Fruit fly (Drosophila melanogaster) whole organism, embryonic: ENCODE measurements around the gene Dif.

Experiments
- Atf6 ChIP-seq: fragments of 200-800 bp; sonication (Bioruptor generic); IDR thresholded peaks from 2 replicates; pipeline ENCODE4 v1.3.6; 2022; ENCODE audit warnings: missing biosample characterization, missing genetic modification characterization
- CG10274 ChIP-seq: fragments of 200-800 bp; sonication (Bioruptor generic); optimal IDR thresholded peaks from 3 replicates; lab custom pipeline; 2017; ENCODE audit warnings: missing biosample characterization, mild to moderate bottlenecking, missing genetic modification characterization
- CG11398 ChIP-seq: fragments of 200-800 bp; sonication (Bioruptor generic); optimal IDR thresholded peaks from 2 replicates; lab custom pipeline; 2016; ENCODE audit warnings: missing biosample characterization, missing genetic modification characterization
- CG11695 ChIP-seq: fragments of 200-800 bp; sonication (Bioruptor generic); IDR thresholded peaks from 3 replicates; pipeline ENCODE4 v1.3.6; 2022; ENCODE audit warnings: missing biosample characterization, missing genetic modification characterization
- CG12942 ChIP-seq: fragments of 200-800 bp; sonication (Bioruptor generic); optimal IDR thresholded peaks from 3 replicates; lab custom pipeline; 2016; ENCODE audit warnings: missing biosample characterization, missing genetic modification characterization
- CG13624 ChIP-seq: fragments of 200-800 bp; sonication (Bioruptor generic); optimal IDR thresholded peaks from 2 replicates; lab custom pipeline; 2016; ENCODE audit warnings: missing biosample characterization, missing genetic modification characterization
- CG1603 ChIP-seq: fragments of 200-800 bp; sonication (Bioruptor generic); optimal IDR thresholded peaks from 2 replicates; lab custom pipeline; 2019; ENCODE audit warnings: missing biosample characterization, mild to moderate bottlenecking, missing genetic modification characterization, moderate library complexity
- CG16863 ChIP-seq: fragments of 200-800 bp; sonication (Bioruptor generic); optimal IDR thresholded peaks from 3 replicates; lab custom pipeline; 2016; ENCODE audit warnings: missing biosample characterization, missing genetic modification characterization
- CG17568 ChIP-seq: fragments of 200-800 bp; sonication (Bioruptor generic); optimal IDR thresholded peaks from 2 replicates; lab custom pipeline; 2018; ENCODE audit warnings: missing biosample characterization, mild to moderate bottlenecking, missing genetic modification characterization, moderate library complexity
- CG17912 ChIP-seq: fragments of 200-800 bp; sonication (Bioruptor generic); optimal IDR thresholded peaks from 2 replicates; lab custom pipeline; 2018; ENCODE audit warnings: missing biosample characterization, mild to moderate bottlenecking, missing genetic modification characterization
- CG18764 ChIP-seq: fragments of 200-800 bp; sonication (Bioruptor generic); optimal IDR thresholded peaks from 3 replicates; lab custom pipeline; 2016; ENCODE audit warnings: missing biosample characterization, missing genetic modification characterization
- CG32532 ChIP-seq: fragments of 200-800 bp; sonication (Bioruptor generic); IDR thresholded peaks from 2 replicates; pipeline ENCODE4 v1.3.6; 2022; ENCODE audit warnings: missing biosample characterization, missing genetic modification characterization
- CG34224 ChIP-seq: fragments of 200-800 bp; sonication (Bioruptor generic); IDR thresholded peaks from 3 replicates; pipeline ENCODE4 v1.3.6; 2022; ENCODE audit warnings: missing biosample characterization, missing genetic modification characterization; ENCODE audit not compliant: partially characterized antibody
- CG6689 ChIP-seq: fragments of 200-800 bp; sonication (Bioruptor generic); IDR thresholded peaks from 2 replicates; pipeline ENCODE4 v1.3.6; 2022; ENCODE audit warnings: missing biosample characterization, missing genetic modification characterization
- CG6765 ChIP-seq: fragments of 200-800 bp; sonication (Bioruptor generic); optimal IDR thresholded peaks from 3 replicates; lab custom pipeline; 2017; ENCODE audit warnings: missing biosample characterization, mild to moderate bottlenecking, missing genetic modification characterization
- CG7556 ChIP-seq: fragments of 200-800 bp; sonication (Bioruptor generic); optimal IDR thresholded peaks from 2 replicates; lab custom pipeline; 2017; ENCODE audit warnings: missing biosample characterization, mild to moderate bottlenecking, missing genetic modification characterization
- CG7963 ChIP-seq: fragments of 200-800 bp; sonication (Bioruptor generic); IDR thresholded peaks from 3 replicates; pipeline ENCODE4 v1.3.6; 2022; ENCODE audit warnings: missing biosample characterization, missing genetic modification characterization; ENCODE audit not compliant: partially characterized antibody
- CG9609 ChIP-seq: fragments of 200-800 bp; sonication (Bioruptor generic); optimal IDR thresholded peaks from 3 replicates; lab custom pipeline; 2016; ENCODE audit warnings: missing biosample characterization, missing genetic modification characterization
- CG9727 ChIP-seq: fragments of 200-800 bp; sonication (Bioruptor generic); optimal IDR thresholded peaks from 3 replicates; lab custom pipeline; 2017; ENCODE audit warnings: missing biosample characterization, mild to moderate bottlenecking, missing genetic modification characterization
- CG9932 ChIP-seq: fragments of 200-800 bp; sonication (Bioruptor generic); IDR thresholded peaks from 2 replicates; pipeline ENCODE4 v1.3.6; 2022; ENCODE audit warnings: missing biosample characterization, missing genetic modification characterization
- CHES-1-like ChIP-seq: fragments of 200-800 bp; sonication (Bioruptor generic); optimal IDR thresholded peaks from 2 replicates; lab custom pipeline; 2016; ENCODE audit warnings: missing biosample characterization, missing genetic modification characterization
- D19B ChIP-seq: fragments of 200-800 bp; sonication (Bioruptor generic); optimal IDR thresholded peaks from 2 replicates; lab custom pipeline; 2017; ENCODE audit warnings: missing biosample characterization, mild to moderate bottlenecking, missing genetic modification characterization
- Dfd ChIP-seq, 2 experiments: fragments of >200 bp; optimal IDR thresholded peaks; 2 replicates each; lab custom pipeline; 2017; ENCODE audit warnings: missing biosample characterization in 2 of 2, missing genetic modification characterization in 2 of 2
- Doc3 ChIP-seq: fragments of 200-800 bp; sonication (Bioruptor generic); IDR thresholded peaks from 3 replicates; pipeline ENCODE4 v1.3.6; 2022; ENCODE audit warnings: missing biosample characterization, missing genetic modification characterization; ENCODE audit not compliant: partially characterized antibody
- Lhr ChIP-seq: fragments of 200-800 bp; sonication (Bioruptor generic); optimal IDR thresholded peaks from 3 replicates; lab custom pipeline; 2017; ENCODE audit warnings: mild to moderate bottlenecking, missing biosample characterization, missing genetic modification reagents, missing genetic modification characterization
- MBD-R2 ChIP-seq: fragments of 200-800 bp; sonication (Bioruptor generic); IDR thresholded peaks from 2 replicates; pipeline ENCODE4 v1.3.6; 2022; ENCODE audit warnings: missing biosample characterization, missing genetic modification characterization
- Mad ChIP-seq: fragments of 200-800 bp; sonication (Bioruptor generic); optimal IDR thresholded peaks from 2 replicates; lab custom pipeline; 2016; ENCODE audit warnings: missing biosample characterization, missing genetic modification characterization
- NC2β ChIP-seq: fragments of 200-800 bp; sonication (Bioruptor generic); optimal IDR thresholded peaks from 2 replicates; lab custom pipeline; 2016; ENCODE audit warnings: missing biosample characterization, missing genetic modification characterization
- PHDP ChIP-seq: fragments of 200-800 bp; sonication (Bioruptor generic); optimal IDR thresholded peaks from 3 replicates; lab custom pipeline; 2018; ENCODE audit warnings: missing biosample characterization, mild to moderate bottlenecking, missing genetic modification characterization, moderate library complexity
- Scr ChIP-seq: fragments of 200-800 bp; sonication (Bioruptor generic); IDR thresholded peaks from 2 replicates; pipeline ENCODE4 v1.3.6; 2022; ENCODE audit warnings: missing biosample characterization, missing genetic modification characterization; ENCODE audit not compliant: partially characterized antibody
- Trl ChIP-seq, 3 experiments: fragments of >200 bp in 2 of 3; fragments of 200-800 bp in 1 of 3; sonication (Bioruptor generic) in 1 of 3; optimal IDR thresholded peaks; 2 replicates in 1 of 3; 3 replicates in 2 of 3; lab custom pipeline; 2016 to 2017; ENCODE audit warnings: missing biosample characterization in 1 of 3, missing genetic modification characterization in 1 of 3
- ap ChIP-seq: fragments of 200-800 bp; sonication (Bioruptor generic); IDR thresholded peaks from 2 replicates; pipeline ENCODE4 v1.3.6; 2022; ENCODE audit warnings: missing biosample characterization, missing genetic modification characterization
- bbx ChIP-seq: fragments of 200-800 bp; sonication (Bioruptor generic); IDR thresholded peaks from 2 replicates; pipeline ENCODE4 v1.3.6; 2022; ENCODE audit warnings: missing biosample characterization, missing genetic modification characterization; ENCODE audit not compliant: partially characterized antibody
- cato ChIP-seq: fragments of 200-800 bp; sonication (Bioruptor generic); optimal IDR thresholded peaks from 2 replicates; lab custom pipeline; 2016; ENCODE audit warnings: missing biosample characterization, missing genetic modification characterization, borderline replicate concordance
- fd3F ChIP-seq: fragments of 200-800 bp; sonication (Bioruptor generic); optimal IDR thresholded peaks from 2 replicates; lab custom pipeline; 2018; ENCODE audit warnings: missing biosample characterization, mild to moderate bottlenecking, missing genetic modification characterization, moderate library complexity
- fu2 ChIP-seq: fragments of 200-800 bp; sonication (Bioruptor generic); optimal IDR thresholded peaks from 2 replicates; lab custom pipeline; 2016; ENCODE audit warnings: missing biosample characterization, missing genetic modification characterization
- gt ChIP-seq: fragments of 200-800 bp; sonication (Bioruptor generic); IDR thresholded peaks from 2 replicates; pipeline ENCODE4 v1.3.6; 2022; ENCODE audit warnings: missing biosample characterization, missing genetic modification characterization
- insv ChIP-seq, 2 experiments: fragments of 200-800 bp; sonication (Bioruptor generic); optimal IDR thresholded peaks; 3 replicates each; lab custom pipeline; 2016 to 2018; ENCODE audit warnings: missing biosample characterization in 2 of 2, missing genetic modification characterization in 2 of 2
- jumu ChIP-seq: fragments of 200-800 bp; sonication (Bioruptor generic); optimal IDR thresholded peaks from 3 replicates; lab custom pipeline; 2016; ENCODE audit warnings: missing biosample characterization, missing genetic modification characterization
- nerfin-1 ChIP-seq: fragments of 200-800 bp; sonication (Bioruptor generic); optimal IDR thresholded peaks from 3 replicates; lab custom pipeline; 2019; ENCODE audit warnings: missing biosample characterization, mild to moderate bottlenecking, missing genetic modification characterization, moderate library complexity
- onecut ChIP-seq: fragments of 200-800 bp; sonication (Bioruptor generic); IDR thresholded peaks from 2 replicates; pipeline ENCODE4 v1.3.6; 2022; ENCODE audit warnings: missing biosample characterization, missing genetic modification characterization
- psq ChIP-seq: fragments of 200-800 bp; sonication (Bioruptor generic); optimal IDR thresholded peaks from 2 replicates; lab custom pipeline; 2017; ENCODE audit warnings: missing biosample characterization, missing genetic modification characterization
- pum ChIP-seq: fragments of 200-800 bp; sonication (Bioruptor generic); optimal IDR thresholded peaks from 2 replicates; lab custom pipeline; 2016; ENCODE audit warnings: missing biosample characterization, missing genetic modification characterization
- slbo ChIP-seq: fragments of 200-800 bp; sonication (Bioruptor generic); IDR thresholded peaks from 2 replicates; pipeline ENCODE4 v1.3.6; 2022; ENCODE audit warnings: missing biosample characterization, missing genetic modification characterization
- sug ChIP-seq: fragments of 200-800 bp; optimal IDR thresholded peaks from 2 replicates; lab custom pipeline; 2019; ENCODE audit warnings: missing biosample characterization, mild to moderate bottlenecking, missing genetic modification characterization, moderate library complexity
- unc-4 ChIP-seq: fragments of 200-800 bp; sonication (Bioruptor generic); IDR thresholded peaks from 2 replicates; pipeline ENCODE4 v1.3.6; 2022; ENCODE audit warnings: missing biosample characterization, missing genetic modification characterization; ENCODE audit not compliant: partially characterized antibody
- unpg ChIP-seq: fragments of 200-800 bp; sonication (Bioruptor generic); optimal IDR thresholded peaks from 3 replicates; lab custom pipeline; 2018; ENCODE audit warnings: missing biosample characterization, mild to moderate bottlenecking, missing genetic modification characterization, moderate library complexity
- zen ChIP-seq: fragments of 200-800 bp; sonication (Bioruptor generic); optimal IDR thresholded peaks from 3 replicates; lab custom pipeline; 2018; ENCODE audit warnings: missing biosample characterization, mild to moderate bottlenecking, missing genetic modification characterization, moderate library complexity

Gene Dif

DNA sequence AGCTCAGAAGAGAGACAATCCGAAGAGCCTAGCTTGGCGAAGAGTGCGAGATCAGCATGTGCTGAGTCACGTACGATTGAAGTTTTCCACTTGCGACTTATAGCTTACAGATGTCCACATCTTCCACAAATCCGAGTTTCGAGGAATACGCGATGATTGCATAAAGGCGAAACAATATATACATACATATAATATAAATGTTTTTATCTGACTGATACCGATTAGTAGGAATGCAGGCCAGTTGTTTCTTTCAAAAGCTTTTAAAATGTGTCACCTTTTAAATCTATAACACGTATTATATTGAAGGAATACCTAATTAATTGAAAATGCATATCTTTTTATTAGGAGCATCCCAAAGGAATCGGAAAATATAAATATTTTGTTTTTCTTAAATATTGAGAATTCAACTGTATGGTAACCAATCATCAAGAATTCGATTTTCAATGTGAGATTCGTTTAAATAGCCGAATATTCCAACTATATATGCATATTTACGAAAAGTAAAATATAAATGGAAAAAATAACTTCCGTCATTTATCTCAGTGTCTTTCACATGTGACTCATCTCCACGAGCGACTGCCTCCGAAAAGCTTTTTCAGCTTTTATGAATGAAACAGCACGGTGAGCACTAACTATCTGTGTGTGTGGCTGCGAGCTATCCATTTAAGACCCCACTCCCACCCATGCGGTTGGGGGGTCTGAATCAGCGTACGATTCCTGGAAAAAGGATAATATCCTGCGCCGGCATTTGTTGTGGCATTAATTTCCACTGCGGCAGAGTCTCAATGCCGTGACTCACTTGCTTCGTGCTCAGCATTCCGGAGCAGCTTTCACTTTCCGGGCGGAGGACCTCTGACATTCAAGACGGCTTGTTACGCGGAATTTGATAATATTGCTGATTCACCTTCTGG, 17.8 kb upstream of the Dif start (continued):
- TF ChIP-seq fu2 (GFP tag; lab: Kevin White, UChicago) (peak; percentile 35), NC2β (GFP tag; lab: Kevin White, UChicago) (no peak), Atf6 (GFP tag; lab: Robert Waterston, UW) (peak; percentile 72), zen (tag; lab: Kevin White, UChicago) (no peak), MBD-R2 (GFP tag; lab: Robert Waterston, UW) (no peak; the same call in 1 of the 2 replicates), CG9609 (GFP tag; lab: Kevin White, UChicago) (no peak), insv (GFP tag; optimal IDR thresholded peaks at IDR 0.05; lab: Kevin White, UChicago) (no peak), psq (no peak), onecut (no peak), Trl (optimal IDR thresholded peaks at IDR 0.05; lab: Kevin White, UChicago) (peak in 1 of 2 experiments; percentile 25), Trl (GFP tag; optimal IDR thresholded peaks at IDR 0.05; lab: Kevin White, UChicago) (peak; percentile 51), CG17912 (GFP tag; lab: Kevin White, UChicago) (no peak), slbo (GFP tag; lab: Robert Waterston, UW) (peak; percentile 63), CG11695 (GFP tag; lab: Robert Waterston, UW) (peak; percentile 72; the same call in 2 of the 3 replicates), CG12942 (GFP tag; lab: Kevin White, UChicago) (peak; percentile 7), CG11398 (no peak), CG1603 (tag; lab: Kevin White, UChicago) (peak; percentile 32), CG34224 (GFP tag; lab: Robert Waterston, UW) (no peak; the same call in 2 of the 3 replicates), cato (GFP tag; lab: Kevin White, UChicago) (no peak), CG6765 (GFP tag; lab: Kevin White, UChicago) (peak; percentile 29), PHDP (peak; percentile 74), CG9932 (GFP tag; lab: Robert Waterston, UW) (no peak), fd3F (GFP tag; lab: Kevin White, UChicago) (peak; percentile 61), nerfin-1 (tag; lab: Kevin White, UChicago) (peak; percentile 13), CG13624 (peak; percentile 11), ap (no peak), jumu (GFP tag; lab: Kevin White, UChicago) (no peak), CHES-1-like (GFP tag; lab: Kevin White, UChicago) (no peak), Mad (GFP tag; lab: Kevin White, UChicago) (no peak), Lhr (GFP tag; lab: Kevin White, UChicago) (no peak), CG16863 (no peak), Dfd (GFP tag; optimal IDR thresholded peaks at IDR 0.05; lab: Kevin White, UChicago) (no peak), CG17568 (GFP tag; lab: Kevin White, UChicago) (peak; percentile 22), bbx (GFP tag; lab: Robert Waterston, UW) (no peak), CG10274 (GFP tag; lab: Kevin White, UChicago) (no peak), sug (peak; percentile 60), Doc3 (GFP tag; lab: Robert Waterston, UW) (no peak), CG6689 (GFP tag; lab: Robert Waterston, UW) (no peak), CG18764 (GFP tag; lab: Kevin White, UChicago) (no peak), gt (GFP tag; lab: Robert Waterston, UW) (no peak), CG7963 (GFP tag; lab: Robert Waterston, UW) (no peak), unc-4 (GFP tag; lab: Robert Waterston, UW) (no peak), CG32532 (GFP tag; lab: Robert Waterston, UW) (no peak; the same call in 1 of the 2 replicates), pum (GFP tag; lab: Kevin White, UChicago) (peak; percentile 5), CG7556 (GFP tag; lab: Kevin White, UChicago) (peak; percentile 77), Scr (GFP tag; lab: Robert Waterston, UW) (no peak), CG9727 (GFP tag; lab: Kevin White, UChicago) (peak; percentile 56), D19B (GFP tag; lab: Kevin White, UChicago) (peak; percentile 58), unpg (GFP tag; lab: Kevin White, UChicago) (peak; percentile 76)
